Fruit fly (Drosophila melanogaster): Measurements from ENCODE around the gene CG14143.

CG14143 gene

DNA sequence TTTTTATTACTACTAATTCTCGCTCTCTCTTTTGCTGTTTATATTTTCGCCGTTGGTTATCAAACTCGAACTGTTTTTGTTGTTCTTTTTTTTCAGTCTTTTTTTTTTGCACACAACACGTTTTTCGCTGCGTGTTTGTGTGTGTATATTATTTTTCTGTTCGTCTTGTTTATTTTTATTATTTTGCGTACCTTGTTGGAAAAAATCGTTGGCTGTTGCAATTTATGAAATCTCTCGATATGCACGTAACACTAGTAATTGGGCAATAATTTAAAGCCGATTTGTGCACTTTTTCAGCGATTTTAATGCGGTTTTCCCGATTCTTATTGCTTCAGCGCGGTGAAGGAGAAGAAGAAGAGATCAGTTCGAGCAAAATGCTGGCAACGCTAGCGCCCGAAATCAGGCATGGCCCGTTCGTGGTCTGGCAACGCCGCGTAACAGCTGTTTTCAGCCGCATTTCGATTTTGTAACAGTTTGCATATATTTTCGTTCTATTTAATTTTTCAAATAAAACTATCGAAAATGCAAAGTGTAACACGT is 14.3 kb upstream of the CG14143 start, which contains the start of the genes FoxK and mRpL2 (continued):
- TF ChIP-seq klu (GFP tag; IDR thresholded peaks at IDR 0.05) (no peak), Hmr (GFP tag; optimal IDR thresholded peaks at IDR 0.05) (peak; percentile 4), phol (tag; optimal IDR thresholded peaks at IDR 0.05) (peak; percentile 45), CG32767 (GFP tag; IDR thresholded peaks at IDR 0.05) (peak; percentile 82), CG2116 (GFP tag; optimal IDR thresholded peaks at IDR 0.05) (peak; percentile 35), CG4617 (GFP tag; optimal IDR thresholded peaks at IDR 0.05; ENCODE audit: borderline replicate concordance) (peak; percentile 81), CG13287 (GFP tag; IDR thresholded peaks at IDR 0.05; ENCODE audit: partially characterized antibody) (peak; percentile 57; the same call in 1 of the 2 replicates), MBD-R2 (GFP tag; IDR thresholded peaks at IDR 0.05) (peak; percentile 89), Bgb (GFP tag; IDR thresholded peaks at IDR 0.05; ENCODE audit: partially characterized antibody) (peak; percentile 23; the same call in 1 of the 2 replicates), CG14710 (tag; optimal IDR thresholded peaks at IDR 0.05) (peak; percentile 39), H15 (GFP tag; IDR thresholded peaks at IDR 0.05) (0 out of 3 replicates have a peak, but pooled peaks have one; percentile 34), lbe (GFP tag; optimal IDR thresholded peaks at IDR 0.05) (peak; percentile 74), CG17385 (GFP tag; optimal IDR thresholded peaks at IDR 0.05) (peak; percentile 99), CG30020 (tag; optimal IDR thresholded peaks at IDR 0.05) (peak; percentile 29), ttk (GFP tag; IDR thresholded peaks at IDR 0.05) (no peak), Pdp1 (GFP tag; optimal IDR thresholded peaks at IDR 0.05) (peak in 1 of 2 experiments; percentile 72), chm (GFP tag; IDR thresholded peaks at IDR 0.05) (0 out of 2 replicates have a peak, but pooled peaks have one; percentile 4), Scr (GFP tag; IDR thresholded peaks at IDR 0.05; ENCODE audit: partially characterized antibody) (peak; percentile 35; the same call in 1 of the 2 replicates), CG17912 (GFP tag; optimal IDR thresholded peaks at IDR 0.05) (peak; percentile 26), CG13624 (GFP tag; optimal IDR thresholded peaks at IDR 0.05) (peak; percentile 11), BEAF-32 (GFP tag; optimal IDR thresholded peaks at IDR 0.05) (peak; percentile 47), Dref (GFP tag; IDR thresholded peaks at IDR 0.05) (peak; percentile 44), seq (GFP tag; IDR thresholded peaks at IDR 0.05) (no peak), kay (GFP tag; optimal IDR thresholded peaks at IDR 0.05) (no peak), pita (GFP tag; optimal IDR thresholded peaks at IDR 0.05) (no peak), CG4424 (GFP tag; optimal IDR thresholded peaks at IDR 0.05) (no peak), CG17359 (tag; optimal IDR thresholded peaks at IDR 0.05) (no peak), CG7786 (GFP tag; optimal IDR thresholded peaks at IDR 0.05) (no peak), unc-4 (GFP tag; IDR thresholded peaks at IDR 0.05; ENCODE audit: partially characterized antibody) (0 out of 2 replicates have a peak, but pooled peaks have one; percentile 38), CG3847 (GFP tag; IDR thresholded peaks at IDR 0.05) (peak; percentile 63; the same call in 1 of the 2 replicates), CG42726 (GFP tag; IDR thresholded peaks at IDR 0.05; ENCODE audit: partially characterized antibody) (0 out of 2 replicates have a peak, but pooled peaks have one; percentile 29), Hsf (GFP tag; optimal IDR thresholded peaks at IDR 0.05) (no peak), CG11695 (GFP tag; IDR thresholded peaks at IDR 0.05) (0 out of 3 replicates have a peak, but pooled peaks have one; percentile 21), CG12155 (GFP tag; optimal IDR thresholded peaks at IDR 0.05) (no peak), nmo (GFP tag; optimal IDR thresholded peaks at IDR 0.05) (peak; percentile 19), CrebB (tag; optimal IDR thresholded peaks at IDR 0.05) (no peak), CTCF (GFP tag; optimal IDR thresholded peaks at IDR 0.05) (peak; percentile 44), run (tag; optimal IDR thresholded peaks at IDR 0.05) (peak; percentile 19), Dp (GFP tag; optimal IDR thresholded peaks at IDR 0.05) (peak; percentile 51), Med (GFP tag) (peak; percentile 80), zfh1 (GFP tag; IDR thresholded peaks at IDR 0.05) (peak; percentile 31; the same call in 1 of the 3 replicates), ewg (GFP tag; optimal IDR thresholded peaks at IDR 0.05) (peak; percentile 89), CG4282 (GFP tag; optimal IDR thresholded peaks at IDR 0.05) (peak; percentile 39), CG34422 (GFP tag; IDR thresholded peaks at IDR 0.05) (peak; percentile 74; the same call in 2 of the 3 replicates), sc (optimal IDR thresholded peaks at IDR 0.05) (no peak), sc (GFP tag; optimal IDR thresholded peaks at IDR 0.05) (no peak), CG3065 (GFP tag; optimal IDR thresholded peaks at IDR 0.05) (peak; percentile 79), gcm2 (GFP tag; optimal IDR thresholded peaks at IDR 0.05) (peak; percentile 2), HmgD (GFP tag; optimal IDR thresholded peaks at IDR 0.05) (peak; percentile 63), mam (GFP tag; optimal IDR thresholded peaks at IDR 0.05) (peak; percentile 21)

Measured in whole organism, embryonic.